Worm (Caenorhabditis elegans) whole organism, L4 larva: Measurements from ENCODE around the gene str-187.

Source experiments
- F10B5.3 ChIP-seq: sonication (generic microtip); optimal IDR thresholded peaks from 2 replicates; lab custom pipeline; 2016; ENCODE audit warnings: mild to moderate bottlenecking, missing genetic modification characterization, missing compliant biosample characterization
- F37D6.2 ChIP-seq: sonication (generic microtip); optimal IDR thresholded peaks from 2 replicates; lab custom pipeline; 2016; ENCODE audit warnings: mild to moderate bottlenecking, missing genetic modification characterization, missing compliant biosample characterization
- F49E8.2 ChIP-seq: sonication (generic microtip); optimal IDR thresholded peaks from 2 replicates; lab custom pipeline; 2016; ENCODE audit warnings: missing compliant biosample characterization, mild to moderate bottlenecking, missing genetic modification characterization, borderline replicate concordance
- Y48G9A.11 ChIP-seq: fragments of 200-800 bp; sonication (Bioruptor generic); IDR thresholded peaks from 2 replicates; pipeline ENCODE4 v1.3.6; 2022; ENCODE audit warnings: missing genetic modification reagents, missing genetic modification characterization, missing compliant biosample characterization
- aha-1 ChIP-seq: fragments of 150-350 bp; peaks from one replicate; lab custom pipeline; 2014; ENCODE audit warnings: missing biosample characterization, missing genetic modification characterization
- ama-1 ChIP-seq: fragments of 150-350 bp; optimal IDR thresholded peaks from 2 replicates; lab custom pipeline; 2014; ENCODE audit warnings: inconsistent platforms, mixed read lengths
- arid-1 ChIP-seq: fragments of 200-800 bp; sonication (Bioruptor generic); conservative IDR thresholded peaks from 2 replicates; pipeline ENCODE4 v1.3.6; 2022; ENCODE audit warnings: missing genetic modification reagents, missing genetic modification characterization, missing compliant biosample characterization
- attf-4 ChIP-seq: sonication (generic microtip); optimal IDR thresholded peaks from 3 replicates; lab custom pipeline; 2017; ENCODE audit warnings: missing biosample characterization, missing genetic modification characterization
- ceh-32 ChIP-seq: sonication (generic microtip); optimal IDR thresholded peaks from 2 replicates; lab custom pipeline; 2016; ENCODE audit warnings: mild to moderate bottlenecking, missing genetic modification characterization, missing compliant biosample characterization; ENCODE audit not compliant: poor library complexity
- ceh-82 ChIP-seq: sonication (generic microtip); optimal IDR thresholded peaks from 2 replicates; lab custom pipeline; 2017; ENCODE audit warnings: missing biosample characterization, missing genetic modification characterization
- ces-1 ChIP-seq: fragments of 150-350 bp; sonication (generic microtip); optimal IDR thresholded peaks from 4 replicates; lab custom pipeline; 2014; ENCODE audit warnings: missing biosample characterization, missing genetic modification reagents, missing genetic modification characterization
- cey-2 ChIP-seq: sonication (generic microtip); optimal IDR thresholded peaks from 3 replicates; lab custom pipeline; 2017; ENCODE audit warnings: missing genetic modification characterization, mild to moderate bottlenecking, missing compliant biosample characterization, antibody characterized with exemption, borderline replicate concordance; ENCODE audit not compliant: insufficient read depth
- daf-12 ChIP-seq: fragments of 150-350 bp; optimal IDR thresholded peaks from 2 replicates; lab custom pipeline; 2014; ENCODE audit warnings: missing biosample characterization, missing genetic modification reagents, missing genetic modification characterization
- daf-16 ChIP-seq, 3 experiments: sonication (generic microtip); optimal IDR thresholded peaks; 2 replicates each; lab custom pipeline; 2016 to 2017; ENCODE audit warnings: missing genetic modification characterization in 3 of 3, missing genetic modification reagents in 3 of 3, mild to moderate bottlenecking in 2 of 3, missing compliant biosample characterization in 2 of 3, missing biosample characterization in 1 of 3, moderate library complexity in 1 of 3
- dmd-8 ChIP-seq: fragments of 200-800 bp; sonication (Bioruptor generic); IDR thresholded peaks from 2 replicates; pipeline ENCODE4 v1.3.6; 2022; ENCODE audit warnings: missing genetic modification characterization, missing compliant biosample characterization
- dmd-9 ChIP-seq: fragments of 200-800 bp; sonication (Bioruptor generic); IDR thresholded peaks from 2 replicates; pipeline ENCODE4 v1.3.6; 2022; ENCODE audit warnings: missing genetic modification reagents, missing genetic modification characterization, missing compliant biosample characterization
- duxl-1 ChIP-seq: sonication (generic microtip); optimal IDR thresholded peaks from 2 replicates; lab custom pipeline; 2016; ENCODE audit warnings: mild to moderate bottlenecking, missing genetic modification characterization, moderate library complexity, missing compliant biosample characterization; ENCODE audit not compliant: poor library complexity
- dve-1 ChIP-seq: sonication (generic microtip); optimal IDR thresholded peaks from 2 replicates; lab custom pipeline; 2017; ENCODE audit warnings: antibody characterized with exemption, mild to moderate bottlenecking, missing genetic modification characterization, missing compliant biosample characterization; ENCODE audit not compliant: insufficient read depth
- egl-43 ChIP-seq: fragments of 200-800 bp; sonication (Bioruptor generic); IDR thresholded peaks from 2 replicates; pipeline ENCODE4 v1.3.6; 2022; ENCODE audit warnings: missing genetic modification reagents, missing genetic modification characterization, missing compliant biosample characterization
- fos-1 ChIP-seq: fragments of 150-350 bp; optimal IDR thresholded peaks from 2 replicates; lab custom pipeline; 2014; ENCODE audit warnings: missing biosample characterization, missing genetic modification characterization
- gei-8 ChIP-seq: fragments of 200-800 bp; sonication (Bioruptor generic); optimal IDR thresholded peaks from 2 replicates; lab custom pipeline; 2018; ENCODE audit warnings: mild to moderate bottlenecking, missing genetic modification characterization, missing compliant biosample characterization
- hif-1 ChIP-seq, 2 experiments: sonication (generic microtip); optimal IDR thresholded peaks; 2 replicates each; lab custom pipeline; 2016 to 2017; ENCODE audit warnings: missing compliant biosample characterization in 2 of 2, missing genetic modification characterization in 2 of 2, missing genetic modification reagents in 2 of 2, missing genotype in 2 of 2, mild to moderate bottlenecking in 1 of 2
- hlh-11 ChIP-seq: fragments of 200-800 bp; sonication (Bioruptor generic); optimal IDR thresholded peaks from 2 replicates; lab custom pipeline; 2018; ENCODE audit warnings: mild to moderate bottlenecking, missing genetic modification characterization, missing compliant biosample characterization
- hmg-1.1 ChIP-seq: fragments of 200-800 bp; sonication (Bioruptor generic); IDR thresholded peaks from 2 replicates; pipeline ENCODE4 v1.3.6; 2022; ENCODE audit warnings: missing genetic modification reagents, missing genetic modification characterization, missing compliant biosample characterization
- jun-1 ChIP-seq: fragments of 150-350 bp; optimal IDR thresholded peaks from 2 replicates; lab custom pipeline; 2014; ENCODE audit warnings: missing biosample characterization, missing genetic modification reagents, missing genetic modification characterization
- lim-7 ChIP-seq: fragments of 200-800 bp; sonication (Bioruptor generic); IDR thresholded peaks from 2 replicates; pipeline ENCODE4 v1.3.6; 2022; ENCODE audit warnings: missing genetic modification characterization, missing compliant biosample characterization
- lin-13 ChIP-seq: fragments of 150-350 bp; optimal IDR thresholded peaks from 2 replicates; lab custom pipeline; 2014; ENCODE audit warnings: missing biosample characterization, missing genetic modification reagents, missing genetic modification characterization
- lin-39 ChIP-seq: fragments of 150-350 bp; optimal IDR thresholded peaks from 2 replicates; lab custom pipeline; 2014; ENCODE audit warnings: missing biosample characterization, missing genetic modification reagents, missing genetic modification characterization
- lsy-2 ChIP-seq, 2 experiments: fragments of 150-350 bp in 1 of 2; sonication (generic microtip) in 1 of 2; optimal IDR thresholded peaks; 2 replicates each; lab custom pipeline; 2014 to 2017; ENCODE audit warnings: missing biosample characterization in 2 of 2, missing genetic modification characterization in 2 of 2
- madf-5 ChIP-seq, 2 experiments: fragments of 200-800 bp; sonication (Bioruptor generic); IDR thresholded peaks; 2 replicates each; pipeline ENCODE4 v1.3.6; 2022; ENCODE audit warnings: missing compliant biosample characterization in 2 of 2, missing genetic modification characterization in 2 of 2
- mdl-1 ChIP-seq, 2 experiments: fragments of 150-350 bp in 1 of 2; sonication (generic microtip) in 1 of 2; optimal IDR thresholded peaks; 2 replicates each; lab custom pipeline; 2014 to 2017; ENCODE audit warnings: missing biosample characterization in 2 of 2, missing genetic modification characterization in 2 of 2
- mep-1 ChIP-seq: fragments of 150-350 bp; sonication (generic microtip); optimal IDR thresholded peaks from 3 replicates; lab custom pipeline; 2014; ENCODE audit warnings: missing biosample characterization, missing genetic modification characterization
- mes-2 ChIP-seq: sonication (generic microtip); optimal IDR thresholded peaks from 2 replicates; lab custom pipeline; 2016; ENCODE audit warnings: missing genotype, mild to moderate bottlenecking, missing genetic modification characterization, missing compliant biosample characterization; ENCODE audit not compliant: poor library complexity, severe bottlenecking
- mxl-3 ChIP-seq: fragments of 200-800 bp; sonication (Bioruptor generic); optimal IDR thresholded peaks from 2 replicates; lab custom pipeline; 2018; ENCODE audit warnings: mild to moderate bottlenecking, missing genetic modification characterization, missing compliant biosample characterization
- nhr-10 ChIP-seq: fragments of 150-350 bp; optimal IDR thresholded peaks from 2 replicates; lab custom pipeline; 2014; ENCODE audit warnings: missing biosample characterization, missing genetic modification characterization
- nhr-237 ChIP-seq: sonication (generic microtip); optimal IDR thresholded peaks from 2 replicates; lab custom pipeline; 2017; ENCODE audit warnings: missing biosample characterization, missing genetic modification characterization
- nhr-28 ChIP-seq: fragments of 150-350 bp; optimal IDR thresholded peaks from 2 replicates; lab custom pipeline; 2014; ENCODE audit warnings: missing biosample characterization, missing genetic modification characterization
- nhr-41 ChIP-seq: fragments of 200-800 bp; sonication (Bioruptor generic); IDR thresholded peaks from 2 replicates; pipeline ENCODE4 v1.3.6; 2022; ENCODE audit warnings: missing genetic modification reagents, missing genetic modification characterization, missing compliant biosample characterization
- nhr-77 ChIP-seq: fragments of 150-350 bp; optimal IDR thresholded peaks from 2 replicates; lab custom pipeline; 2014; ENCODE audit warnings: missing biosample characterization, missing genetic modification characterization
- pqm-1 ChIP-seq: sonication (generic microtip); optimal IDR thresholded peaks from 2 replicates; lab custom pipeline; 2017; ENCODE audit warnings: missing biosample characterization, missing genetic modification characterization
- set-16 ChIP-seq: fragments of 200-800 bp; sonication (Bioruptor generic); IDR thresholded peaks from 2 replicates; pipeline ENCODE4 v1.3.6; 2022; ENCODE audit warnings: missing genetic modification reagents, missing genetic modification characterization, missing compliant biosample characterization
- skn-1 ChIP-seq: fragments of 150-350 bp; optimal IDR thresholded peaks from 2 replicates; lab custom pipeline; 2014; ENCODE audit warnings: missing biosample characterization, missing genetic modification characterization
- unc-62 ChIP-seq, 3 experiments: fragments of 150-350 bp in 1 of 3; sonication (generic microtip); optimal IDR thresholded peaks in 2 of 3; peaks in 1 of 3; 1 replicate in 1 of 3; 2 replicates in 2 of 3; lab custom pipeline; 2014 to 2017; ENCODE audit warnings: missing biosample characterization in 3 of 3, missing genetic modification characterization in 3 of 3, missing genetic modification reagents in 3 of 3, missing genotype in 1 of 3
- ztf-11 ChIP-seq: fragments of 150-350 bp; optimal IDR thresholded peaks from 2 replicates; lab custom pipeline; 2014; ENCODE audit warnings: missing biosample characterization, missing genetic modification characterization
- ztf-7 ChIP-seq: fragments of 150-350 bp; optimal IDR thresholded peaks from 2 replicates; lab custom pipeline; 2014; ENCODE audit warnings: missing biosample characterization, missing genetic modification characterization

The str-187 gene

DNA sequence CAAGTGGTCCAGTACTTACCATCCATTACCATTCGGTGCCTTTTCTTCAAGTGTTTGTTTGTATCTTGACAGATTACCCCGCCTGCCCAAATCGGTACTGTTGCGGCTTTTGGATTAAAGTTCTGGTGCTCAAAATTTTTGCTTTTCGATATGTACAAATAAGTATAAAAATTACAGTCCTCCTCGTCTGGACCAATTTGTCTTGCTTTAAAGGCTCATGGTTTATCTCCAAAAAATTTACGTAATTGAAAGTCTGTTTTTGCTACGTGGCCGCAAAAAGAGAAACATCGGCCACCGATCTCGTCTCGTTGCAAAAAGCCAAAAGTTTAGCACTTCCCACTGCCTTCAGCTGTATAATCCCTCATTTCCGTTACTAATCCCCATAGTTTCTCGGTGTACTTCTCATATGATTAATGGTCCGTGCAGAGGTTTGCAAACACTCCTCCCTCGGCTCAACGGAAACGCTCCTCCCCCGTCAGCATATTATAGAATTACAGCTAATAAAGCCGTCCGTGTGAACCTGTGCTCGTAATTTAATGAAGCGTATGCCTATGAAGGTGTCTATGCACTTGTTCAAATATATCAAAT, 2.0 kb downstream of the str-187 start:
- TF ChIP-seq egl-43 (GFP tag; lab: Robert Waterston, UW) = 0 out of 2 replicates have a peak, but pooled peaks have one; percentile 29
- no peak for TF ChIP-seq cey-2 (tag; lab: Kevin White, UChicago)
- TF ChIP-seq unc-62 (GFP tag; optimal IDR thresholded peaks at IDR 0.05 in 1 of 2; lab: Kevin White, UChicago) = peak in 1 of 2 experiments; percentile 96
- no peak for TF ChIP-seq unc-62 (tag; optimal IDR thresholded peaks at IDR 0.05; lab: Kevin White, UChicago)
- TF ChIP-seq, all 104 proteins: peak for 2

DNA sequence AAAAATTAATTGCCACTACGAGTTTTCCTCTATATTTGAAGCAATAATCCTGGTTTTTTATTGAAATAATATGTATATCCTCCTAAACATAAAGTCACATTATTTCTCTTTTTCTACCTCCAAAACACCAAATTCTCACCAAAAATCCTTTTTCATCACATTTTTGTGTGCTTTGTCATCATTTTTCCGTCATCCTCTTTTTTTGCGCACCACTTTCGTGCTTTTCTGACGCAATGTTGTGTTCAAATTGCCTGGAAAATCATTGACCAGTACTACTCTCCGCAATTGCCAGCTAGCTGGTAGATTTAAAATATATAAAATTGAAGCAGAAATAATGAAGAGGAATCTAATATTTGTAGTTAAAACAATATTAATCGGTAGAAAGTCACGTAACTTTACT, 2.7 kb downstream of the str-187 start:
- TF ChIP-seq fos-1 (no peak), ztf-11 (no peak), dmd-8 (GFP tag; lab: Robert Waterston, UW) (no peak), lim-7 (GFP tag; lab: Robert Waterston, UW) (no peak), F49E8.2 (tag; lab: Kevin White, UChicago) (no peak), nhr-28 (no peak), nhr-237 (tag; lab: Kevin White, UChicago) (no peak), set-16 (GFP tag; lab: Robert Waterston, UW) (no peak), F10B5.3 (tag; lab: Kevin White, UChicago) (no peak), ztf-7 (no peak)

DNA sequence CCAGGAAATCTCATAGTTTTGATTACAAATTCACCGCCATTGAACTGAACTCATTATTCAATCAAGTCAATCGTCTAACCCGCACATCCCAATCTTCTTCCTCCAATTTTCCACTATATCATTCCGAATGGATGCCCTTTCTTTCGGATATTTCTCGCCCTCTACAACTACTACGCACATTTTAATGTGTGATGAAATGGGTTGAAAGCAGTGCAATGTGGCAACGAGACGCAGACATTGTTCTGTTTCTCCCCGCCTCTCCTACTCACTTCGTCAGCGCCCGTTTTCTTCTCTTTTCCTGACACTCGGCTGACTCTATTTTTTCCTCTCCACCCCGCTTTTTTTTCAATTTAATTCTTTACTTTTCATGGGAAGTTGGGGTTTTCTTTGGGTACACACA, 3.2 kb downstream of the str-187 start:
- peak; percentile 17 for TF ChIP-seq dve-1 (tag; lab: Kevin White, UChicago)
- no peak for TF ChIP-seq gei-8 (GFP tag; lab: Kevin White, UChicago)
- TF ChIP-seq mep-1 (tag; lab: Kevin White, UChicago) = peak; percentile 60
- TF ChIP-seq nhr-10 = no peak
- no peak for TF ChIP-seq ces-1
- no peak for TF ChIP-seq duxl-1 (tag; lab: Kevin White, UChicago)
- TF ChIP-seq ceh-32 (tag; lab: Kevin White, UChicago) = no peak
- TF ChIP-seq dmd-9 = no peak
- no peak for TF ChIP-seq pqm-1 (tag; lab: Kevin White, UChicago)
- peak; percentile 29 for TF ChIP-seq ama-1 (lab: Kevin White, UChicago)
- TF ChIP-seq ceh-82 (tag; lab: Kevin White, UChicago) = no peak
- no peak for TF ChIP-seq skn-1 (tag; lab: Kevin White, UChicago)
- peak in 1 of 2 experiments; percentile 97 for TF ChIP-seq unc-62 (GFP tag; optimal IDR thresholded peaks at IDR 0.05 in 1 of 2; lab: Kevin White, UChicago)
- TF ChIP-seq unc-62 (tag; optimal IDR thresholded peaks at IDR 0.05; lab: Kevin White, UChicago) = no peak
- TF ChIP-seq lin-39 (tag; lab: Kevin White, UChicago) = no peak
- no peak for TF ChIP-seq arid-1 (GFP tag; lab: Robert Waterston, UW)
- TF ChIP-seq dmd-8 (GFP tag; lab: Robert Waterston, UW) = no peak
- no peak for TF ChIP-seq jun-1 (tag; lab: Kevin White, UChicago)
- no peak for TF ChIP-seq ztf-7
- TF ChIP-seq mxl-3 (GFP tag; lab: Kevin White, UChicago) = peak; percentile 35
- peak; percentile 47 for TF ChIP-seq hlh-11
- TF ChIP-seq F37D6.2 (tag; lab: Kevin White, UChicago) = no peak
- peak; percentile 58 for TF ChIP-seq mes-2 (tag; lab: Kevin White, UChicago)
- TF ChIP-seq Y48G9A.11 = no peak
- peak; percentile 50 for TF ChIP-seq nhr-28
- no peak for TF ChIP-seq mdl-1 (tag; optimal IDR thresholded peaks at IDR 0.05; lab: Kevin White, UChicago)
- TF ChIP-seq hif-1 (tag; optimal IDR thresholded peaks at IDR 0.05; lab: Kevin White, UChicago) = peak in 1 of 2 experiments; percentile 38
- TF ChIP-seq lsy-2 (tag; optimal IDR thresholded peaks at IDR 0.05; lab: Kevin White, UChicago) = peak in 1 of 2 experiments; percentile 23
- no peak for TF ChIP-seq madf-5 (GFP tag; IDR thresholded peaks at IDR 0.05; lab: Robert Waterston, UW)
- TF ChIP-seq attf-4 (tag; lab: Kevin White, UChicago) = no peak
- TF ChIP-seq nhr-41 = no peak
- peak; percentile 72 for TF ChIP-seq hmg-1.1 (GFP tag; lab: Robert Waterston, UW)
- TF ChIP-seq aha-1 (tag; lab: Kevin White, UChicago) = peak; percentile 97
- no peak for TF ChIP-seq daf-12
- peak; percentile 13 for TF ChIP-seq lin-13
- no peak for TF ChIP-seq daf-16 (GFP tag; optimal IDR thresholded peaks at IDR 0.05; lab: Kevin White, UChicago)
- peak; percentile 19 for TF ChIP-seq daf-16 (tag; optimal IDR thresholded peaks at IDR 0.05; lab: Kevin White, UChicago)
- TF ChIP-seq nhr-77 (tag; lab: Kevin White, UChicago) = no peak
